Fruit fly (Drosophila melanogaster) whole organism, wandering third instar larva: Measurements from ENCODE around the gene CG34117.

Experiments
- Dfd ChIP-seq: fragments of >200 bp; optimal IDR thresholded peaks from 2 replicates; lab custom pipeline; 2017; ENCODE audit warnings: missing biosample characterization, missing genetic modification characterization
- HLH106 ChIP-seq: fragments of 200-800 bp; optimal IDR thresholded peaks from 3 replicates; lab custom pipeline; 2019; ENCODE audit warnings: missing biosample characterization, mild to moderate bottlenecking, missing genetic modification characterization, moderate library complexity
- Hnf4 ChIP-seq: fragments of 200-800 bp; sonication (Bioruptor generic); optimal IDR thresholded peaks from 2 replicates; lab custom pipeline; 2016; ENCODE audit warnings: missing biosample characterization, mild to moderate bottlenecking, missing genetic modification characterization
- Jra ChIP-seq: sonication (Bioruptor generic); optimal IDR thresholded peaks from 2 replicates; lab custom pipeline; 2016; ENCODE audit warnings: missing biosample characterization, missing genetic modification characterization
- Myc ChIP-seq: fragments of >200 bp; optimal IDR thresholded peaks from 2 replicates; lab custom pipeline; 2017
- N ChIP-seq: fragments of >200 bp; optimal IDR thresholded peaks from 2 replicates; lab custom pipeline; 2018; ENCODE audit warnings: missing biosample characterization, missing external identifiers, missing genetic modification characterization
- OdsH ChIP-seq: fragments of 200-800 bp; sonication (Bioruptor generic); optimal IDR thresholded peaks from 2 replicates; lab custom pipeline; 2016; ENCODE audit warnings: missing biosample characterization, mild to moderate bottlenecking, missing genetic modification characterization
- foxo ChIP-seq, 2 experiments: fragments of 200-800 bp; sonication (Bioruptor generic); optimal IDR thresholded peaks; 2 replicates in 1 of 2; 3 replicates in 1 of 2; lab custom pipeline; 2016 to 2017; ENCODE audit warnings: missing biosample characterization in 2 of 2, missing genetic modification characterization in 2 of 2
- h ChIP-seq: fragments of 200-800 bp; sonication (Bioruptor generic); optimal IDR thresholded peaks from 3 replicates; lab custom pipeline; 2016; ENCODE audit warnings: missing biosample characterization, mild to moderate bottlenecking, missing genetic modification characterization
- jim ChIP-seq: fragments of 175-275, 200-325 bp; sonication (Bioruptor generic); optimal IDR thresholded peaks from 2 replicates; lab custom pipeline; 2016; ENCODE audit warnings: missing biosample characterization, mild to moderate bottlenecking, missing genetic modification characterization
- lola ChIP-seq: fragments of >200 bp; optimal IDR thresholded peaks from 2 replicates; lab custom pipeline; 2017; ENCODE audit warnings: missing biosample characterization, missing genetic modification characterization
- pan ChIP-seq: fragments of >200 bp; optimal IDR thresholded peaks from 2 replicates; lab custom pipeline; 2017
- psq ChIP-seq: fragments of 200-800 bp; sonication (Bioruptor generic); optimal IDR thresholded peaks from 3 replicates; lab custom pipeline; 2017; ENCODE audit warnings: missing biosample characterization, mild to moderate bottlenecking, missing genetic modification characterization, moderate library complexity
- woc ChIP-seq: sonication (Bioruptor generic); optimal IDR thresholded peaks from 2 replicates; lab custom pipeline; 2016; ENCODE audit warnings: missing biosample characterization, mild to moderate bottlenecking, missing genetic modification characterization

DNA sequence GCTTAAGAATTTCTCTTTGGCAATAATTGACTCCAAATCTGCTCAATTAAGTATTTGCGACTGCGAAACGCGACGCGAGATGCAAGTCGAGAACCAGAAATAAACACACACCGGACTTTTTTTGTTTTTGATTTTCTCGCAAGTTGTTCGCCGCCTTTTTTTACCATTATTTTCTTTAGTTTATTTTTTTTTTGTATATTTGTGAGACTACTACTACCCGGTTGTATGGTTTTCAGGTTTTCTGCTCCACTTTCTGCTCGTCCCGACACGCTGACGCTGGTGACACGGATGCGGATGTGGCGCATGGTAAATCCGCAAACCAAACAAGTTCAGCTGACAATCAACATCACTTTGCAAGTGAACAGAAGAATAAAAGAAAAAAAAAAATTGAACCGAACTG lies 18.9 kb downstream of the CG34117 start:
- TF ChIP-seq psq (GFP tag; lab: Kevin White, UChicago) (no peak), N (GFP tag; lab: Kevin White, UChicago) (no peak), h (GFP tag; lab: Kevin White, UChicago) (no peak), Jra (GFP tag; lab: Kevin White, UChicago) (no peak), jim (GFP tag; lab: Kevin White, UChicago) (no peak), lola (no peak), Hnf4 (GFP tag; lab: Kevin White, UChicago) (no peak), woc (no peak), OdsH (GFP tag; lab: Kevin White, UChicago) (no peak), Dfd (GFP tag; lab: Kevin White, UChicago) (no peak), pan (no peak), Myc (lab: Kevin White, UChicago) (no peak), foxo (GFP tag; optimal IDR thresholded peaks at IDR 0.05; lab: Kevin White, UChicago) (no peak), HLH106 (tag; lab: Kevin White, UChicago) (no peak)
